Fruit fly (Drosophila melanogaster): ENCODE results near the gene mbf1.

The mbf1 gene

DNA sequence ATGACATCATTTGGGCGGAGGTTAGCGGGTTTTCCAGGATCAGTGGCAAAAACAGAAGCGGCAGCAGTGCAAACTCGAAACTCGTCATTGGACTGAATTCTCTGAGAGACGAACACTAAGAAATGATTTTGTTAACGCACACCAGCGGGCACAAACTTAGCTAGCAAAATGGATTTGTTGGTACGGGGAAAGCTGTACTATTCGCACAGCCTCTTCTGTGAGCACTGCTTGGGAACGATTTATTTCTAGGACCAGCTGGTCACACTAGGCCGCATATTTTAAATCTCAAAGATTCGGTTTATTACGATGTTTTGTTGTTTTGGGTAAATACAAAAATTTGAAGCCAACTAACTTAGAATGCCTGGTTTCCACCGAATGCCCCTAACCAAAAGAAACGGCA is 34.9 kb downstream of the mbf1 start, which contains the start of gene CG4098 (continued):
- TF ChIP-seq CG12391 (tag; optimal IDR thresholded peaks at IDR 0.05), result peak; percentile 53
- no peak for TF ChIP-seq tna (GFP tag; IDR thresholded peaks at IDR 0.05; ENCODE audit: partially characterized antibody)
- no peak for TF ChIP-seq salm (tag; optimal IDR thresholded peaks at IDR 0.05)
- peak; percentile 69 for TF ChIP-seq tgo (GFP tag; IDR thresholded peaks at IDR 0.05)
- no peak for TF ChIP-seq CG4424 (GFP tag; optimal IDR thresholded peaks at IDR 0.05)
- TF ChIP-seq fd96Cb (tag; optimal IDR thresholded peaks at IDR 0.05), result peak; percentile 17
- TF ChIP-seq ara (GFP tag; IDR thresholded peaks at IDR 0.05), result no peak; the same call in 1 of the 2 replicates
- no peak for TF ChIP-seq CG34224 (GFP tag; IDR thresholded peaks at IDR 0.05; ENCODE audit: partially characterized antibody)
- no peak for TF ChIP-seq rib (GFP tag; IDR thresholded peaks at IDR 0.05)
- TF ChIP-seq CG13775 (GFP tag; optimal IDR thresholded peaks at IDR 0.05), result peak; percentile 41
- TF ChIP-seq aop (GFP tag; IDR thresholded peaks at IDR 0.05), result no peak
- peak; percentile 34; the same call in 1 of the 3 replicates for TF ChIP-seq CG34422 (GFP tag; IDR thresholded peaks at IDR 0.05)
- TF ChIP-seq Max (GFP tag; optimal IDR thresholded peaks at IDR 0.05), result no peak
- TF ChIP-seq fd64A (GFP tag; optimal IDR thresholded peaks at IDR 0.05), result no peak
- no peak for TF ChIP-seq D (optimal IDR thresholded peaks at IDR 0.05)
- TF ChIP-seq D (GFP tag; optimal IDR thresholded peaks at IDR 0.05), result no peak
- TF ChIP-seq CG16813 (GFP tag; IDR thresholded peaks at IDR 0.05; ENCODE audit: partially characterized antibody), result no peak; the same call in 2 of the 3 replicates
- TF ChIP-seq CG5953 (GFP tag; IDR thresholded peaks at IDR 0.05), result no peak
- no peak for TF ChIP-seq CG1529 (GFP tag; optimal IDR thresholded peaks at IDR 0.05)
- peak; percentile 34 for TF ChIP-seq CG17385 (GFP tag; optimal IDR thresholded peaks at IDR 0.05)
- TF ChIP-seq Fer1 (GFP tag; optimal IDR thresholded peaks at IDR 0.05), result peak; percentile 51
- no peak for TF ChIP-seq trh (GFP tag; optimal IDR thresholded peaks at IDR 0.05)
- peak; percentile 56 for TF ChIP-seq ranshi (GFP tag; IDR thresholded peaks at IDR 0.05)
- TF ChIP-seq HLHmδ (GFP tag; optimal IDR thresholded peaks at IDR 0.05), result no peak
- TF ChIP-seq psq (GFP tag; optimal IDR thresholded peaks at IDR 0.05), result no peak
- TF ChIP-seq cwo (GFP tag; optimal IDR thresholded peaks at IDR 0.05), result peak; percentile 39
- peak; percentile 37 for TF ChIP-seq YL-1 (GFP tag; optimal IDR thresholded peaks at IDR 0.05)
- TF ChIP-seq CTCF (GFP tag; optimal IDR thresholded peaks at IDR 0.05), result no peak
- TF ChIP-seq trem (tag; optimal IDR thresholded peaks at IDR 0.05), result no peak
- TF ChIP-seq CG8388 (GFP tag; optimal IDR thresholded peaks at IDR 0.05), result no peak
- TF ChIP-seq fru (optimal IDR thresholded peaks at IDR 0.05), result no peak
- TF ChIP-seq CG14014 (GFP tag; IDR thresholded peaks at IDR 0.05), result peak; percentile 81
- TF ChIP-seq slp2 (GFP tag; optimal IDR thresholded peaks at IDR 0.05), result no peak
- peak; percentile 77; the same call in 2 of the 3 replicates for TF ChIP-seq CG2199 (GFP tag; IDR thresholded peaks at IDR 0.05)
- TF ChIP-seq Abd-B (GFP tag; optimal IDR thresholded peaks at IDR 0.05), result peak; percentile 5
- TF ChIP-seq Blimp-1 (GFP tag; optimal IDR thresholded peaks at IDR 0.05), result peak; percentile 12
- TF ChIP-seq CG14860 (GFP tag; IDR thresholded peaks at IDR 0.05; ENCODE audit: partially characterized antibody), result no peak
- peak; percentile 7 to 39 for TF ChIP-seq Hr51 (GFP tag; optimal IDR thresholded peaks at IDR 0.05)
- peak; percentile 16 for TF ChIP-seq CG1602 (GFP tag; optimal IDR thresholded peaks at IDR 0.05)
- peak; percentile 48 for TF ChIP-seq gem (tag; optimal IDR thresholded peaks at IDR 0.05)
- TF ChIP-seq NfI (GFP tag; optimal IDR thresholded peaks at IDR 0.05), result peak; percentile 68
- peak; percentile 47 for TF ChIP-seq Ets97D (GFP tag; optimal IDR thresholded peaks at IDR 0.05)
- peak; percentile 52; the same call in 1 of the 2 replicates for TF ChIP-seq E2f1 (GFP tag; IDR thresholded peaks at IDR 0.05)
- peak; percentile 27 for TF ChIP-seq CG10543 (GFP tag; optimal IDR thresholded peaks at IDR 0.05)
- no peak for TF ChIP-seq CG42726 (GFP tag; IDR thresholded peaks at IDR 0.05; ENCODE audit: partially characterized antibody)
- no peak for TF ChIP-seq CG6765 (GFP tag; optimal IDR thresholded peaks at IDR 0.05)
- TF ChIP-seq CG15011 (GFP tag; optimal IDR thresholded peaks at IDR 0.05), result no peak
- TF ChIP-seq CG2129 (GFP tag; IDR thresholded peaks at IDR 0.05; ENCODE audit: partially characterized antibody), result no peak
- TF ChIP-seq Lhr (GFP tag; optimal IDR thresholded peaks at IDR 0.05), result no peak
- no peak for TF ChIP-seq CG15696 (tag; optimal IDR thresholded peaks at IDR 0.05)
- TF ChIP-seq yki (optimal IDR thresholded peaks at IDR 0.05), result no peak

All from whole organism, embryonic.